Fruit fly (Drosophila melanogaster): ENCODE data around the gene CG7910.

The CG7910 gene

DNA sequence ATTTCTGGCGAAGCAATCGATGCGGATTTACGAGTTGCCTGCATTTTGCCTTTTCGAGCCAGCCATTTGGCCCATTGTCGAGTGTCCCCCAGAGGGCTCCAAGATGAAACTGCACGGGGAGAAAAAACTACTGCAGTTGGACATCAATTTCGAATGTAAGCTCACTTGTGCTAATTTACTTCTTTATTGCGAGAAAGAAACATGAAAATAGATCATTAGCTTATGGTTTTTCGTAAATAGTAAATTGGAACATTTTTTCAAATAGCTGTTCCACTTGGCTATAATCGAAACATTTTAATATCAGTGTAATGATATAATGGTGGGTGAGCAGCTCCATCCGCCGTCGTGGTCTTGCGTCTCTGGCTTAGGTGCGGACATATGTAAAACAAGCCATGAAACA is 45.3 kb downstream of the CG7910 start:
- no peak for TF ChIP-seq noc (tag; optimal IDR thresholded peaks at IDR 0.05)

dm6 chr3R:8134544-8134943 is 47.5 kb downstream of the CG7910 start:
- no peak for TF ChIP-seq noc (tag; optimal IDR thresholded peaks at IDR 0.05)

DNA sequence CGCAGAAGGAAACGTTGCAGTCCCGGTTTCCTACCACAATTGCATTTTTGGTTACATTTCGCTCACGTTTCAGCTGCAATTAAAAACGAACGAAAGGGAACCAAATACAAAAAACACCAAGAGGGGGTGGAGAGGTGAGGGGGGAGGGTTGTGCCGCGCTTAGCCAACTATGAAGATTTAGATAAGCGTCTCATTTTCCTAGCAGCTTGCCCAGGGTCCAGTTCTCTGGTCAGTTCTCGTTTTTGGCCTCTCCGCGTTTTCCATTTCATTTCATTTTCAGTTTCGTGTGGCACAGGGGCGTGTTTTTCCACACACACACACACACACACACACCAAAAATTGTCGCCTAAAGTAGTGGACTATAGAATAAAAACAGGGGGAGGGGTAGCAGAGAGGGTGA is 51.0 kb downstream of the CG7910 start:
- no peak for TF ChIP-seq noc (tag; optimal IDR thresholded peaks at IDR 0.05)
